Worm (Caenorhabditis elegans): ENCODE measurements around the gene rbm-26.

DNA sequence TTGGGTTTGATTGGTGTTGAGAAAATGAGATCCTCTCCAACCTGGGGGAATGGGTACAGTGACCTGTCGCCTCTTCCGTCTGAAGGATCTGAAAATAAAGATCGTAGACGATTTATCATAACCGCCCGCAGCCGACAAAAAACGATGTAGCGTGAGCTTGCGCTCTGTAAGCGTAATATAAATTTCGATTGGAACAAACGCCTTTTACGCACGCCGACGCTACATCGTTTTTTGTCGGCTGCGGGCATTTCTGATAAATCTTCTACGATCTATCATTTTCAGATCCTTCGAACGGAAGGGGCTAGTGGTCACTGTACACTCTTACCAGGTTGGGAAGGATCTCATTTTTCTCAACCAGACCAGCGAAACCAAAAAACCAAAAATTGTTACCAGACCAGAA lies 37.0 kb downstream of the rbm-26 start:
- TF ChIP-seq snpc-4 (tag; optimal IDR thresholded peaks at IDR 0.05) = no peak
- TF ChIP-seq nhr-11 (tag; optimal IDR thresholded peaks at IDR 0.05) = no peak
- TF ChIP-seq pha-4 (tag; optimal IDR thresholded peaks at IDR 0.05) = no peak
- TF ChIP-seq lin-15B (tag; optimal IDR thresholded peaks at IDR 0.05) = no peak

Data from whole organism, L3 larva.